Worm (Caenorhabditis elegans) whole organism, mixed stage, embryonic: ENCODE results near the gene F59E11.7.

Source experiments
- M03D4.4 ChIP-seq: sonication (generic microtip); optimal IDR thresholded peaks from 2 replicates; lab custom pipeline; 2017; ENCODE audit warnings: mild to moderate bottlenecking, missing genetic modification characterization, missing compliant biosample characterization
- blmp-1 ChIP-seq: fragments of 150-350 bp; optimal IDR thresholded peaks from 2 replicates; lab custom pipeline; 2014; ENCODE audit warnings: missing biosample characterization, missing genetic modification characterization
- ceh-43 ChIP-seq: fragments of 200-800 bp; sonication (Bioruptor generic); optimal IDR thresholded peaks from 2 replicates; lab custom pipeline; 2018; ENCODE audit warnings: mild to moderate bottlenecking, missing genetic modification characterization, moderate library complexity, missing compliant biosample characterization
- ceh-83 ChIP-seq: fragments of 200-800 bp; sonication (Bioruptor generic); optimal IDR thresholded peaks from 2 replicates; lab custom pipeline; 2018; ENCODE audit warnings: mild to moderate bottlenecking, missing genetic modification characterization, missing compliant biosample characterization
- ces-1 ChIP-seq: fragments of 150-350 bp; optimal IDR thresholded peaks from 2 replicates; lab custom pipeline; 2014; ENCODE audit warnings: missing biosample characterization, missing genetic modification reagents, missing genetic modification characterization
- cnd-1 ChIP-seq: fragments of 200-800 bp; sonication (Bioruptor generic); optimal IDR thresholded peaks from 2 replicates; lab custom pipeline; 2018; ENCODE audit warnings: mild to moderate bottlenecking, missing genetic modification characterization, missing compliant biosample characterization
- drap-1 ChIP-seq: fragments of 200-800 bp; sonication (Bioruptor generic); optimal IDR thresholded peaks from 3 replicates; lab custom pipeline; 2018; ENCODE audit warnings: mild to moderate bottlenecking, missing genetic modification characterization, missing compliant biosample characterization
- elt-1 ChIP-seq: sonication (generic microtip); optimal IDR thresholded peaks from 2 replicates; lab custom pipeline; 2017; ENCODE audit warnings: missing genetic modification characterization, mild to moderate bottlenecking, missing compliant biosample characterization, antibody characterized with exemption, moderate library complexity, borderline replicate concordance; ENCODE audit not compliant: insufficient read depth
- flh-1 ChIP-seq: fragments of 200-800 bp; sonication (Bioruptor generic); optimal IDR thresholded peaks from 2 replicates; lab custom pipeline; 2018; ENCODE audit warnings: mild to moderate bottlenecking, missing genetic modification characterization, moderate library complexity, missing compliant biosample characterization
- ham-2 ChIP-seq: fragments of 200-800 bp; sonication (Bioruptor generic); optimal IDR thresholded peaks from 2 replicates; lab custom pipeline; 2018; ENCODE audit warnings: mild to moderate bottlenecking, missing genetic modification characterization, missing compliant biosample characterization
- hlh-1 ChIP-seq: fragments of 150-350 bp; optimal IDR thresholded peaks from 2 replicates; lab custom pipeline; 2014; ENCODE audit warnings: missing biosample characterization, missing genetic modification reagents, missing genetic modification characterization
- lin-13 ChIP-seq: fragments of 150-350 bp; optimal IDR thresholded peaks from 2 replicates; lab custom pipeline; 2014; ENCODE audit warnings: missing biosample characterization, missing genetic modification characterization
- mab-5 ChIP-seq: fragments of 150-350 bp; optimal IDR thresholded peaks from 2 replicates; lab custom pipeline; 2014; ENCODE audit warnings: missing biosample characterization, missing genetic modification characterization
- mep-1 ChIP-seq: fragments of 150-350 bp; optimal IDR thresholded peaks from 2 replicates; lab custom pipeline; 2017; ENCODE audit warnings: missing biosample characterization, missing genetic modification reagents, missing genetic modification characterization, inconsistent platforms
- mls-2 ChIP-seq: sonication (generic microtip); optimal IDR thresholded peaks from 2 replicates; lab custom pipeline; 2016; ENCODE audit warnings: mild to moderate bottlenecking, missing genetic modification characterization, moderate library complexity, missing compliant biosample characterization
- nhr-12 ChIP-seq: fragments of 150-350 bp; optimal IDR thresholded peaks from 2 replicates; lab custom pipeline; 2014; ENCODE audit warnings: missing biosample characterization, missing genetic modification characterization
- nhr-2 ChIP-seq: fragments of 150-350 bp; optimal IDR thresholded peaks from 2 replicates; lab custom pipeline; 2014; ENCODE audit warnings: missing biosample characterization, missing genetic modification characterization
- nhr-237 ChIP-seq: fragments of 150-350 bp; optimal IDR thresholded peaks from 2 replicates; lab custom pipeline; 2014; ENCODE audit warnings: missing biosample characterization, missing genetic modification characterization
- nhr-28 ChIP-seq: fragments of 150-350 bp; optimal IDR thresholded peaks from 2 replicates; lab custom pipeline; 2014; ENCODE audit warnings: missing biosample characterization, missing genetic modification characterization
- nhr-76 ChIP-seq: sonication (generic microtip); optimal IDR thresholded peaks from 2 replicates; lab custom pipeline; 2017; ENCODE audit warnings: missing biosample characterization, missing genetic modification characterization
- sem-2 ChIP-seq: fragments of 200-800 bp; sonication (Bioruptor generic); optimal IDR thresholded peaks from 2 replicates; lab custom pipeline; 2018; ENCODE audit warnings: mild to moderate bottlenecking, missing genetic modification characterization, missing compliant biosample characterization
- snpc-4 ChIP-seq: fragments of 150-350 bp; optimal IDR thresholded peaks from 2 replicates; lab custom pipeline; 2014; ENCODE audit warnings: missing biosample characterization, missing genetic modification characterization
- tbx-8 ChIP-seq: fragments of 200-800 bp; sonication (Bioruptor generic); optimal IDR thresholded peaks from 2 replicates; lab custom pipeline; 2018; ENCODE audit warnings: mild to moderate bottlenecking, missing genetic modification characterization, moderate library complexity, missing compliant biosample characterization
- unc-120 ChIP-seq: sonication (generic microtip); optimal IDR thresholded peaks from 2 replicates; lab custom pipeline; 2017; ENCODE audit warnings: missing genetic modification characterization, missing compliant biosample characterization; ENCODE audit not compliant: poor library complexity, severe bottlenecking
- unc-39 ChIP-seq: fragments of 150-350 bp; optimal IDR thresholded peaks from 2 replicates; lab custom pipeline; 2014; ENCODE audit warnings: missing biosample characterization, missing genetic modification characterization
- zip-8 ChIP-seq: fragments of 150-350 bp; optimal IDR thresholded peaks from 2 replicates; lab custom pipeline; 2014; ENCODE audit warnings: missing biosample characterization, missing genetic modification characterization
- ztf-11 ChIP-seq: fragments of 150-350 bp; optimal IDR thresholded peaks from 2 replicates; lab custom pipeline; 2014; ENCODE audit warnings: missing biosample characterization, missing genetic modification characterization

Gene F59E11.7

ce11 chrV:8990194-8990649, at the start of gene F59E11.7:
Gene F59E11.7, plus strand, starts transcription at chrV:8990244.
- no peak for TF ChIP-seq sem-2 (GFP tag; lab: Kevin White, UChicago)
- no peak for TF ChIP-seq nhr-2 (tag; lab: Kevin White, UChicago)
- no peak for TF ChIP-seq nhr-76
- no peak for TF ChIP-seq flh-1 (GFP tag; lab: Kevin White, UChicago)
- TF ChIP-seq snpc-4 (tag; lab: Kevin White, UChicago), result no peak
- no peak for TF ChIP-seq elt-1 (tag; lab: Kevin White, UChicago)
- TF ChIP-seq zip-8 (tag; lab: Kevin White, UChicago), result no peak
- TF ChIP-seq hlh-1, result no peak
- no peak for TF ChIP-seq unc-120

- no peak for TF ChIP-seq tbx-8 (GFP tag; lab: Kevin White, UChicago)
- no peak for TF ChIP-seq unc-39 (tag; lab: Kevin White, UChicago)
- TF ChIP-seq nhr-76, result no peak
- TF ChIP-seq nhr-28 (tag; lab: Kevin White, UChicago), result no peak
These were observed 49.6 kb upstream of the F59E11.7 start for ce11 chrV:8940419-8940818.

DNA sequence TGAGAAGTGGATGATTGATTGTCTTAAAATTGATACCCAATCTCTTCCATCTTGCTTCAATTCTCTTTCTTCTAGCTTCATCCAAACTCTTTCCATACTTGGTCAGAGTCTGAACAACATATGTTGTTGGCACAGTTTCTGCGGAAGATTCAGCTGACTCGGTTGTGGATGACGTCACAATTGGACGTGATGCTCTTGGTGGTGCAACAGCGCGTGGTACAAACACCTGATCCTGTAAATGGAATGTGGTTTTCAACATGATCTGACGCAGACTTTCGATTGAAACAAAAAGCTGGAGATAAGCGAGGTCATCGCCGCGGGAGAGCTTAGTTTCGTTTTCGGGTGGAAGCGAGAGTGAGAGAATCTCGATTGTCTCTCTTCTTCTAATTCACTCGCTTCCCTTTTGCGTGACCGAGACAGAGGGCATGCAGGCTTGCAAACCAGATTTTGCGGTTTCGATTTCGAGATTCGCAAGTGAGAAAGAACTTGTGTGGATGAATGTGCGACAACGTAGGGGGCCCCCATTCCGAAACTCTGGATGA, 47.5 kb upstream of the F59E11.7 start:
- TF ChIP-seq cnd-1 (tag; lab: Kevin White, UChicago) (no peak), zip-8 (tag; lab: Kevin White, UChicago) (peak; percentile 55), ztf-11 (tag; lab: Kevin White, UChicago) (no peak), nhr-12 (tag; lab: Kevin White, UChicago) (no peak), blmp-1 (peak; percentile 75), snpc-4 (tag; lab: Kevin White, UChicago) (no peak), mab-5 (tag; lab: Kevin White, UChicago) (no peak), M03D4.4 (tag; lab: Kevin White, UChicago) (no peak), ham-2 (GFP tag; lab: Kevin White, UChicago) (peak; percentile 11), drap-1 (GFP tag; lab: Kevin White, UChicago) (no peak)

- TF ChIP-seq cnd-1 (tag; lab: Kevin White, UChicago) (no peak), mep-1 (tag; lab: Kevin White, UChicago) (no peak), nhr-237 (tag; lab: Kevin White, UChicago) (no peak), nhr-2 (tag; lab: Kevin White, UChicago) (no peak), blmp-1 (no peak), elt-1 (tag; lab: Kevin White, UChicago) (no peak), unc-120 (no peak), ceh-83 (GFP tag; lab: Kevin White, UChicago) (no peak), nhr-12 (tag; lab: Kevin White, UChicago) (no peak), nhr-76 (no peak), ztf-11 (tag; lab: Kevin White, UChicago) (no peak), ceh-43 (GFP tag; lab: Kevin White, UChicago) (no peak)
- TF ChIP-seq, all 35 proteins: peak for 0
These were observed 46.1 kb upstream of the F59E11.7 start, which contains the start of gene T19A5.3 for ce11 chrV:8943963-8944362. Gene T19A5.3, minus strand, starts transcription at chrV:8944063.

DNA sequence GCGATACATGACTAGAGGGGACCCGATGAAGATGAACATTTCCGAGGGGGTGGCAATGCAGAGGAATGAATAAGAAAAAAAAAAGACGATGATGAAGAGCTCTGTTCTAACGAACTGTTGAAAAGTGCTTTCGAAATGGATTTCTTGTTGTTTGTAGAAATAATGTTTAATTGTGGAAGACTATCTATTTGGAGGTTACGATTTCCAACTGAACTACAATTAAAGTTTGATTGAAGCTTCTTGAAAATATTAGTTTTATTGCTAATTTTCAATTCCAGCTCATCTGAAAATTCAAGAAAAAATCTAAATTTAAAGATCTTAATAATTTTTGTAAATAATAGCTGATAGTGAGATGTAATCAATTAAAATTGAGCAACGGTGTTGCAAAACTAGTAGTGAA, 45.6 kb upstream of the F59E11.7 start:
- TF ChIP-seq tbx-8 (GFP tag; lab: Kevin White, UChicago), result no peak
- no peak for TF ChIP-seq unc-120
- TF ChIP-seq, all 35 proteins: peak for 0

ce11 chrV:8946142-8946541, 43.9 kb upstream of the F59E11.7 start:
- TF ChIP-seq lin-13 (tag; lab: Kevin White, UChicago) (no peak), zip-8 (tag; lab: Kevin White, UChicago) (peak; percentile 6), mls-2 (no peak), ces-1 (GFP tag; lab: Kevin White, UChicago) (no peak), mep-1 (tag; lab: Kevin White, UChicago) (no peak), ceh-83 (GFP tag; lab: Kevin White, UChicago) (no peak)
- TF ChIP-seq, all 35 proteins: peak for 1
